Worm (Caenorhabditis elegans): ENCODE data around the gene iars-1.

iars-1 gene

DNA sequence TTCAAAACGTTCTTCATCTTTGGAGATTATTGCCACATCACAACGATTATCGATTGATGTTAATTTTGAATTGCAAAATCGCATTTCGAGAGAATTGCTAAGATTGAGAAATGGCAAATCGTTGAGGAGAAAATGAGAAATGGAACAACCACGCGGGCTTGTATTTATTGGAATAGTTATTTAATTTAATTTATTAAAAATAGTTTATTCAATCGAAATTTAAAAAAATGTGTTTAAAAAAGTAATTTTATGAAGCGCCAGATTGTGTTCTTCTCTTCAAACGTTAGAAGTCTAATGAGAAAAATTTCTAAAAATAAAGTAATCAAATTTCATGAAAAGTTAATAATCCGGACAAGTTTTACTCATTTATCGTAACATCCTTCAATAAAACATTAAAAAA is 23.4 kb downstream of the iars-1 start, which contains the start of gene spe-26:
Gene spe-26 (minus strand): TSS at position 101 of the 400 bp plus-strand sequence.
- TF ChIP-seq pha-4 (tag; optimal IDR thresholded peaks at IDR 0.05): no peak
- no peak for TF ChIP-seq elt-3 (tag; optimal IDR thresholded peaks at IDR 0.05)
- no peak for TF ChIP-seq nhr-28 (tag; optimal IDR thresholded peaks at IDR 0.05)
- no peak for TF ChIP-seq ceh-9 (tag; optimal IDR thresholded peaks at IDR 0.05)

DNA sequence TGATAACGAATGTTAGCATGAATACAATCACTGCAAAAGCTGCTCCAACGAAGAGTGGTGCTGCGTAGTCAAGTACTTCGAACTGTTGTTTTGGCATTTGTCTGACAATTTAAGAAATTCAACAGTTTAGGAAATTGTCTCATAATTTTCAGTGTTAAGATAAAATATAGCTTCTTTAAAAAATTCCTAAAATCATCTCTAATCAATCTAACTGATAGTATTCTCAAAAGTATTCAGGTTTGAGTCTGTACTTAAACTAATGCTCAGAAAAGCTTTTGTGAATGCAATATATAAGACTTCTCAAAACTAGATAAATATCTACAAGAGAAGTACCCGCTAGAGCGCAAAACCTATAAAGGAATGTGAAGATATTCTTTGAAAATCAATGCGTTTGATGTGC is 26.5 kb downstream of the iars-1 start, which contains the start of gene R10H10.4:
Gene R10H10.4 (minus strand): TSS at position 101 of the 400 bp plus-strand sequence.
- TF ChIP-seq egl-5 (tag; optimal IDR thresholded peaks at IDR 0.05) (no peak), nhr-11 (tag; optimal IDR thresholded peaks at IDR 0.05) (no peak)

DNA sequence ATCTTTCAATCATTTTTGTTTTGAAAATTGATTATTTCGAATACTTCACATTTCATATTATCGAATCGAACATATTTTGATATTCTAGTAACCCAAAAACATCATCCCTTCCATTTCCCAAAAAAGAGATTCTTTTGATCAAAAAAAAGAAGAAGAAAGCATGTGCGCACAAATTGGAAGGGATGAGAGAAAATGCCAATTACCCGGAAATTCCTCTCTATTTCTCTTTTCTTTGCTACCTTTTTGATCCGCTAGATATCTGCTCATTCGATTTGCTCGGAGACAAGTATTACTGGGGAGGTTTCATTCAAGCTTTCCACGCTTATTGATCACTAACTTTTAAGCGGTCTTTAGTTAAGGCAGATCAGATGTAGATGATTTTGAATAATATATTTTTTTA is 28.4 kb downstream of the iars-1 start:
- TF ChIP-seq nhr-43 (tag; optimal IDR thresholded peaks at IDR 0.05; ENCODE audit: poor library complexity, severe bottlenecking): no peak
- TF ChIP-seq fkh-10 (GFP tag; optimal IDR thresholded peaks at IDR 0.05): peak; percentile 67

DNA sequence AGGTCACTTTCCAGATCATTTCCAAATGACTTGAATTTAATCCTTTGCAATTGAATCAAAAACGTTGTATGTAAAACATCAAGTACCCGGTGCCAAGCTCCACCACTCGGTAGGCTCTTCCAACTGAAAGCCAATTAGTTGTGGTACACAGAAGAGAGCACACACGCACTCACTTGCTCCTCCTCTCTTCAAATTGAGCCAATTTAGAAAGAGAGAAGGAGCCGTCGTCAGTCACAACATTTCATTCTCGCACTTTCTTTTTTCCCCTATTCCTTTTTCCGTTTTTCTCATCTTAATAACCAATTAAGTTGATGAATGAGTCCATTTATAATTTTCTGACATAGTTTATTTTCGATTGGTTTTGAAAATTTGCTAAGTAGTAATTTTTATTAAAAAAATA is 29.8 kb downstream of the iars-1 start:
- TF ChIP-seq fkh-10 (GFP tag; optimal IDR thresholded peaks at IDR 0.05): peak; percentile 32
- no peak for TF ChIP-seq ceh-28 (tag; optimal IDR thresholded peaks at IDR 0.05)
- peak; percentile 10 for TF ChIP-seq nfya-1 (tag; optimal IDR thresholded peaks at IDR 0.05; ENCODE audit: insufficient read depth)

DNA sequence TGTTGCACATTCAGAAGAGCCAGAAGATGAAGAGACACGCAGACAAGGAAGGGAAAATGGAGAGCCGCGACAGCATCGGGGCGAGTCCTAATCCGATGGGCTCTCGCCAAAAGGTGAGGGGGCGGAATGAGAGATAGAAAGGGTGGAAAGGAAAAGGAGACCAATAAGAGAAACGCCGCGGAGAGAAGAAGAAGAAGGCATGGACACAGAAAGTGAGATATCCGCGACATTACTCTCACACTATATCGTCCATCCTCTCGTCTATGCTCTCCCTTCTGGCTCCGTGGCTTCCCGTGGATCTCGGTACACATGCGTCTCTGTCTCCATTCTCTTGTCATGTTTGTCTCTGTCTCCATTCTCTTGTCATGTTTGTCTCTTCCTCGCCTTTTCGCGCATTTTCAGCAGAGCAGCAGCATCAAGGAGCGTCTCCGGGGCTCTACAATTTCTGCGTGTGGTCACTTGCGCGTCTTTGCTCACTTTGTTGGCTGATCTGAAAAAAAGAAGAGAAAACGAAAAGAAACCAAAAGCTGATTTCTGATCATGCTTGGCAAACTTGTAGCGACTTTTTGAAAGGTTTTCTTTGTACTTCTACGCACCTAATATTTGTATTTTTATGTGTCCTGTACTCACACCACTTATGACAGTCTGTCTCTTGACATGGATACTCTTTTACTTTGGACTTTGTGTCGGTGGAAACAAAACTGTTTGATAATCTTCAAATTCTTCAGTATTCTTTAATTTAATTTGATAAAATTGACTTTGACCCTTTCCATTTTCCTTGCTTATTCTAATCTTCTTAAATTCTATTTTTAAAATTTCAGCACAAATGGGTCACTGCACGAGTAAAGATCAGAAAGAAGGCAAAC is 35.0 kb downstream of the iars-1 start, which contains the start of gene gpa-7:
Gene gpa-7 (plus strand): TSS at position 816 of the 866 bp plus-strand sequence.
- TF ChIP-seq hmg-11 (tag; optimal IDR thresholded peaks at IDR 0.05) (peak; percentile 79), nhr-11 (tag; optimal IDR thresholded peaks at IDR 0.05) (no peak), nfya-1 (tag; optimal IDR thresholded peaks at IDR 0.05; ENCODE audit: insufficient read depth) (peak; percentile 87), unc-62 (GFP tag; optimal IDR thresholded peaks at IDR 0.05) (peak; percentile 47), ceh-9 (tag; optimal IDR thresholded peaks at IDR 0.05) (no peak), snpc-4 (tag; optimal IDR thresholded peaks at IDR 0.05) (peak; percentile 54), zag-1 (tag; optimal IDR thresholded peaks at IDR 0.05) (peak; percentile 24), lin-39 (tag; optimal IDR thresholded peaks at IDR 0.05) (peak; percentile 68), nhr-76 (tag; optimal IDR thresholded peaks at IDR 0.05) (no peak), fkh-10 (GFP tag; optimal IDR thresholded peaks at IDR 0.05) (peak; percentile 71), tbx-2 (tag; optimal IDR thresholded peaks at IDR 0.05) (peak; percentile 69), sea-2 (GFP tag; optimal IDR thresholded peaks at IDR 0.05) (peak; percentile 36), lin-15B (tag; optimal IDR thresholded peaks at IDR 0.05) (peak; percentile 27)

DNA sequence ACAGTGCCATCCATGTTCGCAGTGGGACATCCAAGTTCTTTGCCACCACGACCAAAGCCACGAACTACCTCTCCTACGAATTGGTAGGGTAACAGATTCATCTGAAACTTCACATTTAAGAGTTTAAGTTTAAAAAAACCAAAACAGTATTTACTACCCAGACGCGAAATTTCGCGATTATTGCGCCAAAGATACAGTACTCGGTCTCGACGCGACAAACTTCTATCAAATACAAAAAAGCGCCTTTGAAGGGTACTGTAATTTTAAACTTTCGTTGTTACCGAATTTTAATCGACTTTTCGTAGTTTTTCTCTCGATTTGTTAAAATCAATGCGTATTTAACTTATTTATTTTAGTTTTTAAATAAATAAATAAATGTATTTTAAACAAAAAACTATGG is 41.0 kb downstream of the iars-1 start, which contains the start of gene rfk-1:
Gene rfk-1 (minus strand): TSS at position 101 of the 400 bp plus-strand sequence.
- TF ChIP-seq daf-12 (tag; optimal IDR thresholded peaks at IDR 0.05): no peak
- no peak for TF ChIP-seq lsy-12 (tag; optimal IDR thresholded peaks at IDR 0.05)
- no peak for TF ChIP-seq ceh-9 (tag; optimal IDR thresholded peaks at IDR 0.05)
- TF ChIP-seq ceh-16 (tag; optimal IDR thresholded peaks at IDR 0.05): no peak
- TF ChIP-seq elt-3 (tag; optimal IDR thresholded peaks at IDR 0.05): no peak
- TF ChIP-seq fkh-2 (tag; optimal IDR thresholded peaks at IDR 0.05): no peak
- TF ChIP-seq nhr-11 (tag; optimal IDR thresholded peaks at IDR 0.05): no peak
- no peak for TF ChIP-seq ZK546.5 (tag; optimal IDR thresholded peaks at IDR 0.05)
- TF ChIP-seq lin-15B (tag; optimal IDR thresholded peaks at IDR 0.05): no peak
- TF ChIP-seq nhr-23 (tag; optimal IDR thresholded peaks at IDR 0.05): no peak
- TF ChIP-seq lin-39 (tag; optimal IDR thresholded peaks at IDR 0.05): no peak
- no peak for TF ChIP-seq zag-1 (tag; optimal IDR thresholded peaks at IDR 0.05)
- TF ChIP-seq fkh-10 (GFP tag; optimal IDR thresholded peaks at IDR 0.05): no peak
- TF ChIP-seq elt-2 (tag; optimal IDR thresholded peaks at IDR 0.05): no peak
- no peak for TF ChIP-seq ceh-82 (tag; optimal IDR thresholded peaks at IDR 0.05)
- no peak for TF ChIP-seq nhr-43 (tag; optimal IDR thresholded peaks at IDR 0.05; ENCODE audit: poor library complexity, severe bottlenecking)
- no peak for TF ChIP-seq R02D3.7 (tag; optimal IDR thresholded peaks at IDR 0.05)
- no peak for TF ChIP-seq skn-1 (tag; optimal IDR thresholded peaks at IDR 0.05)
- no peak for TF ChIP-seq fos-1 (tag; optimal IDR thresholded peaks at IDR 0.05)
